Worm (Caenorhabditis elegans): ENCODE results near the gene dmsr-12.

ce11 chrV:6782260-6782659 is 24.0 kb downstream of the dmsr-12 start:
- TF ChIP-seq fkh-3 (tag; optimal IDR thresholded peaks at IDR 0.05) (no peak), F55B11.4 (tag; optimal IDR thresholded peaks at IDR 0.05; ENCODE audit: borderline replicate concordance, insufficient read depth) (no peak), pha-4 (tag; optimal IDR thresholded peaks at IDR 0.05) (no peak), B0019.2 (GFP tag; conservative IDR thresholded peaks at IDR 0.05) (no peak), ceh-79 (tag; optimal IDR thresholded peaks at IDR 0.05) (no peak), F37B4.10 (GFP tag; IDR thresholded peaks at IDR 0.05) (no peak), K12H6.12 (tag; optimal IDR thresholded peaks at IDR 0.05) (no peak), rcor-1 (GFP tag; IDR thresholded peaks at IDR 0.05) (no peak), ceh-40 (GFP tag; IDR thresholded peaks at IDR 0.05) (no peak), ztf-18 (tag; optimal IDR thresholded peaks at IDR 0.05) (no peak), ztf-6 (GFP tag; IDR thresholded peaks at IDR 0.05) (no peak), unc-62 (GFP tag; optimal IDR thresholded peaks at IDR 0.05) (no peak), ceh-91 (GFP tag; IDR thresholded peaks at IDR 0.05) (peak; percentile 50; the same call in 1 of the 2 replicates), dox-1 (GFP tag; IDR thresholded peaks at IDR 0.05) (no peak)
